Worm (Caenorhabditis elegans) whole organism, L4 larva: ENCODE measurements around the gene Y73C8B.2.

Experiments
- mdt-29 ChIP-seq: fragments of 200-800 bp; sonication (Bioruptor generic); IDR thresholded peaks from 2 replicates; pipeline ENCODE4 v1.3.6; 2022; ENCODE audit warnings: missing genetic modification reagents, missing genetic modification characterization, missing compliant biosample characterization
- nhr-10 ChIP-seq: fragments of 150-350 bp; optimal IDR thresholded peaks from 2 replicates; lab custom pipeline; 2014; ENCODE audit warnings: missing biosample characterization, missing genetic modification characterization
- nhr-76 ChIP-seq: fragments of 150-350 bp; optimal IDR thresholded peaks from 2 replicates; lab custom pipeline; 2014; ENCODE audit warnings: missing biosample characterization, missing genetic modification characterization

DNA sequence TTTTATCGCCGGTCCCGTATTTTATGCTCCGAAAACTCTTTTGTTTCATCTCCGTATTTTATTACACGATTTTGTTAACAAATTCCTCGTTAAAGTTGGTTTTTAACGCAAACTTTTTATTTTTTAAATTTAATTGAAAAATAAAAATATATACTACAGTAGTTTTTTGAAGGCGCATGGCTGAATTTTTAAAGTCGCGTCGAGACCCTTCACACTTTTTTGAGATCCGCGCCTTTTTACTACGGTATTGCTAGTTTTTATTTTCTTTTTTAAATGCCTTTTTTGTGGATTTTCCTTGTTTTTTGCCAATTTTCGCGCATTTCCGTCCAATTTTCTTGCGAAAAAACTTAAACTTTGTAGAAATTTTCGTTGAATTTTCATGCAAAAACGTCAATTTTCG lies 9.6 kb upstream of the Y73C8B.2 start:
- TF ChIP-seq nhr-76 (tag; lab: Kevin White, UChicago): no peak
- TF ChIP-seq nhr-10 (tag; lab: Kevin White, UChicago): no peak
- no peak for TF ChIP-seq mdt-29 (GFP tag; lab: Robert Waterston, UW)
